Fruit fly (Drosophila melanogaster) whole organism, embryonic: ENCODE data around the gene CG12698.
A peak's percentile ranks its signal among the peaks of the same experiment; 100 is the strongest.

Experiments used
- Abd-B ChIP-seq: fragments of 200-800 bp; sonication (Bioruptor generic); optimal IDR thresholded peaks from 2 replicates; lab custom pipeline; 2018; ENCODE audit warnings: missing biosample characterization, mild to moderate bottlenecking, missing genetic modification characterization, moderate library complexity
- CG10654 ChIP-seq: fragments of 200-800 bp; sonication (Bioruptor generic); optimal IDR thresholded peaks from 2 replicates; lab custom pipeline; 2016; ENCODE audit warnings: missing biosample characterization, missing genetic modification characterization
- CG12659 ChIP-seq: fragments of 200-800 bp; sonication (Bioruptor generic); optimal IDR thresholded peaks from 3 replicates; lab custom pipeline; 2017; ENCODE audit warnings: mild to moderate bottlenecking, missing biosample characterization, missing genetic modification reagents, missing genetic modification characterization
- CG13287 ChIP-seq: fragments of 200-800 bp; sonication (Bioruptor generic); IDR thresholded peaks from 2 replicates; pipeline ENCODE4 v1.3.6; 2022; ENCODE audit warnings: missing biosample characterization, missing genetic modification characterization; ENCODE audit not compliant: partially characterized antibody
- CG14014 ChIP-seq: fragments of 200-800 bp; sonication (Bioruptor generic); IDR thresholded peaks from 2 replicates; pipeline ENCODE4 v1.3.6; 2022; ENCODE audit warnings: missing biosample characterization, missing genetic modification characterization
- CG14710 ChIP-seq: fragments of 200-800 bp; sonication (Bioruptor generic); optimal IDR thresholded peaks from 3 replicates; lab custom pipeline; 2019; ENCODE audit warnings: missing biosample characterization, mild to moderate bottlenecking, missing genetic modification characterization, moderate library complexity
- CG15514 ChIP-seq: fragments of 200-800 bp; sonication (Bioruptor generic); optimal IDR thresholded peaks from 3 replicates; lab custom pipeline; 2017; ENCODE audit warnings: missing biosample characterization, missing genetic modification characterization, mild to moderate bottlenecking, moderate library complexity, missing genetic modification reagents
- CG1602 ChIP-seq: fragments of 200-800 bp; sonication (Bioruptor generic); optimal IDR thresholded peaks from 3 replicates; lab custom pipeline; 2016; ENCODE audit warnings: missing biosample characterization, missing genetic modification characterization
- CG16813 ChIP-seq: fragments of 200-800 bp; sonication (Bioruptor generic); IDR thresholded peaks from 3 replicates; pipeline ENCODE4 v1.3.6; 2022; ENCODE audit warnings: missing biosample characterization, missing genetic modification characterization; ENCODE audit not compliant: partially characterized antibody
- CG17361 ChIP-seq: fragments of 200-800 bp; sonication (Bioruptor generic); IDR thresholded peaks from 3 replicates; pipeline ENCODE4 v1.3.6; 2022; ENCODE audit warnings: missing biosample characterization, missing genetic modification characterization
- CG17802 ChIP-seq: fragments of 200-800 bp; sonication (Bioruptor generic); optimal IDR thresholded peaks from 2 replicates; lab custom pipeline; 2018; ENCODE audit warnings: missing biosample characterization, mild to moderate bottlenecking, missing genetic modification characterization, moderate library complexity
- CG2712 ChIP-seq: fragments of 200-800 bp; optimal IDR thresholded peaks from 3 replicates; lab custom pipeline; 2019; ENCODE audit warnings: missing biosample characterization, mild to moderate bottlenecking, missing genetic modification characterization, moderate library complexity
- CG4404 ChIP-seq: fragments of 200-800 bp; sonication (Bioruptor generic); IDR thresholded peaks from 2 replicates; pipeline ENCODE4 v1.3.6; 2022; ENCODE audit warnings: missing biosample characterization, missing genetic modification characterization
- CG4707 ChIP-seq: fragments of 200-800 bp; sonication (Bioruptor generic); optimal IDR thresholded peaks from 2 replicates; lab custom pipeline; 2018; ENCODE audit warnings: missing biosample characterization, mild to moderate bottlenecking, missing genetic modification characterization, moderate library complexity
- CG6854 ChIP-seq: fragments of 200-800 bp; sonication (Bioruptor generic); optimal IDR thresholded peaks from 3 replicates; lab custom pipeline; 2017; ENCODE audit warnings: missing biosample characterization, mild to moderate bottlenecking, missing genetic modification characterization
- CG7271 ChIP-seq: fragments of 200-800 bp; sonication (Bioruptor generic); optimal IDR thresholded peaks from 2 replicates; lab custom pipeline; 2018; ENCODE audit warnings: missing biosample characterization, mild to moderate bottlenecking, missing genetic modification characterization, moderate library complexity
- CG8281 ChIP-seq: fragments of 200-800 bp; sonication (Bioruptor generic); optimal IDR thresholded peaks from 2 replicates; lab custom pipeline; 2018; ENCODE audit warnings: missing biosample characterization, mild to moderate bottlenecking, missing genetic modification characterization, moderate library complexity
- CrebB ChIP-seq: fragments of 200-800 bp; sonication (Bioruptor generic); optimal IDR thresholded peaks from 3 replicates; lab custom pipeline; 2018; ENCODE audit warnings: missing biosample characterization, mild to moderate bottlenecking, missing genetic modification characterization
- Doc2 ChIP-seq: fragments of 200-800 bp; sonication (Bioruptor generic); IDR thresholded peaks from 2 replicates; pipeline ENCODE4 v1.3.6; 2022; ENCODE audit warnings: missing biosample characterization, missing genetic modification characterization
- Doc3 ChIP-seq: fragments of 200-800 bp; sonication (Bioruptor generic); IDR thresholded peaks from 3 replicates; pipeline ENCODE4 v1.3.6; 2022; ENCODE audit warnings: missing biosample characterization, missing genetic modification characterization; ENCODE audit not compliant: partially characterized antibody
- Elba2 ChIP-seq: fragments of 200-800 bp; sonication (Bioruptor generic); optimal IDR thresholded peaks from 3 replicates; lab custom pipeline; 2016; ENCODE audit warnings: missing biosample characterization, missing genetic modification characterization
- Gug ChIP-seq: fragments of 200-800 bp; sonication (Bioruptor generic); IDR thresholded peaks from 4 replicates; pipeline ENCODE4 v1.3.6; 2022; ENCODE audit warnings: missing biosample characterization, missing genetic modification characterization
- HHEX ChIP-seq: fragments of 200-800 bp; sonication (Bioruptor generic); optimal IDR thresholded peaks from 3 replicates; lab custom pipeline; 2017; ENCODE audit warnings: missing biosample characterization, mild to moderate bottlenecking, missing genetic modification characterization, missing genetic modification reagents
- HLH4C ChIP-seq: fragments of 200-800 bp; sonication (Bioruptor generic); IDR thresholded peaks from 3 replicates; pipeline ENCODE4 v1.3.6; 2022; ENCODE audit warnings: missing biosample characterization, missing genetic modification characterization; ENCODE audit not compliant: partially characterized antibody
- Med ChIP-seq: fragments of 200-800 bp; sonication (Bioruptor generic); peaks from one replicate; lab custom pipeline; 2016; ENCODE audit warnings: missing biosample characterization, missing genetic modification characterization, mild to moderate bottlenecking, inconsistent platforms, moderate library complexity
- NFAT ChIP-seq: fragments of 200-800 bp; sonication (Bioruptor generic); IDR thresholded peaks from 2 replicates; pipeline ENCODE4 v1.3.6; 2022; ENCODE audit warnings: missing biosample characterization, missing genetic modification characterization
- Opbp ChIP-seq: fragments of 200-800 bp; sonication (Bioruptor generic); IDR thresholded peaks from 3 replicates; pipeline ENCODE4 v1.3.6; 2022; ENCODE audit warnings: missing biosample characterization, missing genetic modification characterization; ENCODE audit not compliant: partially characterized antibody
- Sry-δ ChIP-seq: fragments of 200-800 bp; sonication (Bioruptor generic); optimal IDR thresholded peaks from 2 replicates; lab custom pipeline; 2016; ENCODE audit warnings: missing biosample characterization, missing genetic modification characterization
- caup ChIP-seq: fragments of 200-800 bp; sonication (Bioruptor generic); optimal IDR thresholded peaks from 3 replicates; lab custom pipeline; 2017; ENCODE audit warnings: missing biosample characterization, mild to moderate bottlenecking, missing genetic modification characterization, moderate library complexity; ENCODE audit not compliant: severe bottlenecking
- chn ChIP-seq: fragments of 200-800 bp; sonication (Bioruptor generic); optimal IDR thresholded peaks from 2 replicates; lab custom pipeline; 2016; ENCODE audit warnings: missing biosample characterization, missing genetic modification characterization
- emc ChIP-seq: fragments of 200-800 bp; sonication (Bioruptor generic); optimal IDR thresholded peaks from 2 replicates; lab custom pipeline; 2016; ENCODE audit warnings: missing biosample characterization, missing genetic modification characterization
- ems ChIP-seq: fragments of 200-800 bp; sonication (Bioruptor generic); optimal IDR thresholded peaks from 3 replicates; lab custom pipeline; 2016; ENCODE audit warnings: missing biosample characterization, missing genetic modification characterization
- fd102C ChIP-seq: fragments of 200-800 bp; sonication (Bioruptor generic); optimal IDR thresholded peaks from 2 replicates; lab custom pipeline; 2018; ENCODE audit warnings: missing biosample characterization, mild to moderate bottlenecking, missing genetic modification characterization, moderate library complexity
- fu2 ChIP-seq: fragments of 200-800 bp; sonication (Bioruptor generic); optimal IDR thresholded peaks from 2 replicates; lab custom pipeline; 2016; ENCODE audit warnings: missing biosample characterization, missing genetic modification characterization
- ind ChIP-seq: fragments of 200-800 bp; sonication (Bioruptor generic); optimal IDR thresholded peaks from 3 replicates; lab custom pipeline; 2016; ENCODE audit warnings: missing biosample characterization, missing genetic modification characterization
- jumu ChIP-seq: fragments of 200-800 bp; sonication (Bioruptor generic); optimal IDR thresholded peaks from 3 replicates; lab custom pipeline; 2016; ENCODE audit warnings: missing biosample characterization, missing genetic modification characterization
- klu ChIP-seq: fragments of 200-800 bp; sonication (Bioruptor generic); IDR thresholded peaks from 2 replicates; pipeline ENCODE4 v1.3.6; 2022; ENCODE audit warnings: missing biosample characterization, missing genetic modification characterization
- lbe ChIP-seq: fragments of 200-800 bp; sonication (Bioruptor generic); optimal IDR thresholded peaks from 2 replicates; lab custom pipeline; 2016; ENCODE audit warnings: missing biosample characterization, mild to moderate bottlenecking, missing genetic modification characterization
- lmd ChIP-seq: fragments of 200-800 bp; sonication (Bioruptor generic); IDR thresholded peaks from 2 replicates; pipeline ENCODE4 v1.3.6; 2022; ENCODE audit warnings: missing biosample characterization, missing genetic modification characterization
- luna ChIP-seq: fragments of 200-800 bp; sonication (Bioruptor generic); optimal IDR thresholded peaks from 2 replicates; lab custom pipeline; 2016; ENCODE audit warnings: missing biosample characterization, missing genetic modification characterization
- nau ChIP-seq: fragments of 200-800 bp; sonication (Bioruptor generic); optimal IDR thresholded peaks from 3 replicates; lab custom pipeline; 2017; ENCODE audit warnings: missing biosample characterization, mild to moderate bottlenecking, missing genetic modification characterization, missing genetic modification reagents
- oc ChIP-seq: fragments of 200-800 bp; sonication (Bioruptor generic); optimal IDR thresholded peaks from 2 replicates; lab custom pipeline; 2018; ENCODE audit warnings: missing biosample characterization, mild to moderate bottlenecking, missing genetic modification characterization, moderate library complexity
- otp ChIP-seq: fragments of 200-800 bp; sonication (Bioruptor generic); IDR thresholded peaks from 3 replicates; pipeline ENCODE4, ENCODE4 v1.3.6; 2022; ENCODE audit warnings: missing biosample characterization, missing genetic modification characterization
- pzg ChIP-seq: fragments of 200-800 bp; sonication (Bioruptor generic); optimal IDR thresholded peaks from 3 replicates; lab custom pipeline; 2018; ENCODE audit warnings: missing biosample characterization, mild to moderate bottlenecking, missing genetic modification characterization, moderate library complexity
- ssp ChIP-seq: fragments of 200-800 bp; sonication (Bioruptor generic); IDR thresholded peaks from 2 replicates; pipeline ENCODE4 v1.3.6; 2022; ENCODE audit warnings: missing biosample characterization, missing genetic modification characterization
- vnd ChIP-seq: fragments of 200-800 bp; sonication (Bioruptor generic); IDR thresholded peaks from 3 replicates; pipeline ENCODE4 v1.3.6; 2022; ENCODE audit warnings: missing biosample characterization, missing genetic modification characterization; ENCODE audit not compliant: partially characterized antibody
- wdn ChIP-seq: fragments of 200-800 bp; sonication (Bioruptor generic); IDR thresholded peaks from 2 replicates; pipeline ENCODE4 v1.3.6; 2022; ENCODE audit warnings: missing biosample characterization, missing genetic modification characterization

Gene CG12698

DNA sequence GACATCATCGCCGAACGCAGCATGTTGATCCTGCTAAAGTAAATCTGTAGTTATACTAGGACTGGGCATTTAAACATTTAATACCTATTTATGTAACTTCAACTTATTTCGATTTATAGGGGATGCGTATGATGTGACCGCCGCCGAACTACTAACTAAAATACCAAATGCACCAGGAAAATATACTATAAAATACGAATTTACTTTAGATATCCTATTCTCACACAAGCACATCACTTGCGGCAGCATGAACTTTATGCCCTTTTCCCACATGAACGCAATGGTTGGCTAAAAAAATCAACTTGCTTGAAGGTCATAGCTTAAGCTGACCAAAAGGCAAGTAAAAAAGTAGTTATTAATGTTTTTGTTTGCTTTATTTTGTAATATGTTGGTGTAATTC is 19.3 kb upstream of the CG12698 start, which contains the start of gene ND-20 (continued):
- TF ChIP-seq caup (GFP tag; lab: Kevin White, UChicago) (no peak), CG7271 (tag; lab: Kevin White, UChicago) (no peak), wdn (peak; percentile 26; the same call in 1 of the 2 replicates), CG10654 (no peak), Doc2 (no peak), NFAT (no peak), CG17361 (GFP tag; lab: Robert Waterston, UW) (0 out of 3 replicates have a peak, but pooled peaks have one; percentile 27), Gug (GFP tag; lab: Robert Waterston, UW) (no peak), otp (no peak), CG13287 (peak; percentile 13; the same call in 1 of the 2 replicates), CG8281 (tag; lab: Kevin White, UChicago) (no peak), Doc3 (no peak), CG14014 (GFP tag; lab: Robert Waterston, UW) (no peak), nau (GFP tag; lab: Kevin White, UChicago) (no peak), klu (GFP tag; lab: Robert Waterston, UW) (no peak), jumu (GFP tag; lab: Kevin White, UChicago) (no peak), lbe (GFP tag; lab: Kevin White, UChicago) (no peak), oc (tag; lab: Kevin White, UChicago) (no peak), chn (GFP tag; lab: Kevin White, UChicago) (no peak), CrebB (tag; lab: Kevin White, UChicago) (no peak), fu2 (GFP tag; lab: Kevin White, UChicago) (no peak), CG4707 (GFP tag; lab: Kevin White, UChicago) (no peak)

DNA sequence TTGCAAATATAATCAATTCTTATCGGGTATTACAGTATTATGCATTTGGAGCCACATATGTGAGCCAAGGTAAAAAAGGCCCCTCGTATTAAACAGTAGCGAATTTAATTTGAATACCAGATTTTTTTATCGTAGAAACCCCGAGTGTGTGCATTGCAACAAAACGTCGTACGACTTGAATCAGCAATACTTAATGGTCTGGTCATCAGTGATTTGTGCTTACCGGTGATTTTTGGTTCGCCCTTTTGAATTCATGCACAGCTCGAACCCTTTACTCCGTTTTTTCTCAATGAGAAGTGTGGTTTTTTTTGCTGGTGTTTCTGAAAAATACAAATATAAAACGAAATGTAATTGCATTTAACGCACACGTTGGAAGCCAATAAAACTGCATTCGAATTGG is 16.3 kb upstream of the CG12698 start:
- TF ChIP-seq Elba2 (GFP tag; lab: Kevin White, UChicago) (peak; percentile 37), ssp (GFP tag; lab: Robert Waterston, UW) (no peak)

DNA sequence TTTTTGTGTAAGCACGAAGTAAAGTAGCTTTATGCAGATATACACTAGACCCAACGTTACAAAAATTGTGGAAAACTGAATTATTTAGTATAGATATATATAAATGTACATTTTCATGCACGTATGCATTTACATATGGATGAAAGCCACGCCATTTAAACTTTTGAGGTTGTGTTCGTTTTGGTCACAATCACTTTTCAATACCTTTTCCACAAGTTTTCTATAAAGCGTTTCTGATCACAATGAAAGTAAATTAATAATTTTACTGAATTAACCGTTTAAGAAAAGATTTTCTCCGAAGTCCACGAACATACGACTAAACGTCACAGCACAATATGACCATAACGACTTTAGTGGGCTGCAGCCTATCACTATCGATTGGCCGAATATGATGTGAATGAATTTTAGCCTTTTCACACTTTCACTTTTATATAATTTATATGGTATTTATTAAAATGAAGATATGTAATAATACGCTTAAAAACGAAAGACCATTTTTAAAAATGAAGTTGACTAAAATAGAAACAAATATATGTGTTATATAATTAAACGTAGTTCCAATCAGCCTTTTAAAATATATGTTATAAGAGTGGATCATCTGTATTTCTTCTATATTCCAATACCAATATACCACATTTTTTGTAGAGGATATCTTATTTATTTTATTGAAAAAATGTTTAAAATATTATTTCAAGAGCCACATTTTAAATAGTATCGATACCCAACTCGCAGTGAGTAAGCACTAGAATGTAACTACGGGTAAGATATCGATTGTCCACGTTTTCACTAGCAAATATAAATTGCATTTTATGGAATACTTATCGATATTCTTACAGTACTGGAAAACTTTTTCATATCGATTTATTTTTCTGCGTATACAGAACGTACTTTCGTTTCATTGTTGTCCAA is 14.1 kb upstream of the CG12698 start, which contains the start of the genes CG46312, eIF5 and exd:
Gene CG46312, minus strand, starts transcription at position 357 of the 909 bp plus-strand sequence.
Gene eIF5, minus strand, starts transcription at position 357 of the 909 bp plus-strand sequence.
Gene exd, plus strand, starts transcription at position 851 of the 909 bp plus-strand sequence.
- TF ChIP-seq Sry-δ (GFP tag; lab: Kevin White, UChicago), result peak; percentile 62
- TF ChIP-seq CG14710 (tag; lab: Kevin White, UChicago), result peak; percentile 97
- no peak for TF ChIP-seq luna (GFP tag; lab: Kevin White, UChicago)
- TF ChIP-seq HHEX (GFP tag; lab: Kevin White, UChicago), result no peak
- TF ChIP-seq emc (GFP tag; lab: Kevin White, UChicago), result no peak
- peak; percentile 31 for TF ChIP-seq pzg
- no peak for TF ChIP-seq CG6854 (GFP tag; lab: Kevin White, UChicago)
- peak; percentile 86 for TF ChIP-seq HLH4C
- peak; percentile 30 for TF ChIP-seq CG12659
- peak; percentile 79 for TF ChIP-seq vnd (GFP tag; lab: Robert Waterston, UW)
- TF ChIP-seq CG17802, result peak; percentile 22
- TF ChIP-seq ems, result no peak
- peak; percentile 78 for TF ChIP-seq CG16813 (GFP tag; lab: Robert Waterston, UW)
- TF ChIP-seq lmd (GFP tag; lab: Robert Waterston, UW), result no peak
- TF ChIP-seq Opbp (GFP tag; lab: Robert Waterston, UW), result peak; percentile 77
- TF ChIP-seq fd102C (GFP tag; lab: Kevin White, UChicago), result no peak
- TF ChIP-seq Abd-B, result no peak
- peak; percentile 24 for TF ChIP-seq CG15514
- no peak for TF ChIP-seq ind
- peak; percentile 38 for TF ChIP-seq CG2712
- no peak for TF ChIP-seq CG4404 (GFP tag; lab: Robert Waterston, UW)
- peak; percentile 9 for TF ChIP-seq CG1602
- TF ChIP-seq Med, result peak; percentile 13
